Fruit fly (Drosophila melanogaster) whole organism, embryonic: ENCODE results near the gene Ant2.

Source experiments
- CG10366 ChIP-seq: fragments of 200-800 bp; sonication (Bioruptor generic); IDR thresholded peaks from 2 replicates; pipeline ENCODE4 v1.3.6; 2022; ENCODE audit warnings: missing biosample characterization, missing genetic modification characterization
- CG10959 ChIP-seq: fragments of 200-800 bp; sonication (Bioruptor generic); IDR thresholded peaks from 2 replicates; pipeline ENCODE4 v1.3.6; 2022; ENCODE audit warnings: missing biosample characterization, missing genetic modification characterization
- CG11247 ChIP-seq: fragments of 200-800 bp; sonication (Bioruptor generic); IDR thresholded peaks from 2 replicates; pipeline ENCODE4 v1.3.6; 2022; ENCODE audit warnings: missing biosample characterization, missing genetic modification characterization
- CG11456 ChIP-seq: fragments of 200-800 bp; sonication (Bioruptor generic); IDR thresholded peaks from 3 replicates; pipeline ENCODE4 v1.3.6; 2022; ENCODE audit warnings: missing biosample characterization, missing genetic modification characterization
- CG11695 ChIP-seq: fragments of 200-800 bp; sonication (Bioruptor generic); IDR thresholded peaks from 3 replicates; pipeline ENCODE4 v1.3.6; 2022; ENCODE audit warnings: missing biosample characterization, missing genetic modification characterization
- CG12155 ChIP-seq: fragments of 200-800 bp; sonication (Bioruptor generic); optimal IDR thresholded peaks from 3 replicates; lab custom pipeline; 2016; ENCODE audit warnings: missing biosample characterization, missing genetic modification characterization
- CG13775 ChIP-seq: fragments of 200-800 bp; sonication (Bioruptor generic); optimal IDR thresholded peaks from 3 replicates; lab custom pipeline; 2017; ENCODE audit warnings: missing biosample characterization, mild to moderate bottlenecking, missing genetic modification characterization
- CG14050 ChIP-seq: fragments of 200-800 bp; sonication (Bioruptor generic); IDR thresholded peaks from 3 replicates; pipeline ENCODE4 v1.3.6; 2022; ENCODE audit warnings: missing biosample characterization, missing genetic modification characterization
- CG1529 ChIP-seq: fragments of 200-800 bp; sonication (Bioruptor generic); optimal IDR thresholded peaks from 3 replicates; lab custom pipeline; 2018; ENCODE audit warnings: missing biosample characterization, missing genetic modification characterization
- CG15514 ChIP-seq: fragments of 200-800 bp; sonication (Bioruptor generic); optimal IDR thresholded peaks from 3 replicates; lab custom pipeline; 2017; ENCODE audit warnings: missing biosample characterization, missing genetic modification characterization, mild to moderate bottlenecking, moderate library complexity, missing genetic modification reagents
- CG1602 ChIP-seq: fragments of 200-800 bp; sonication (Bioruptor generic); optimal IDR thresholded peaks from 3 replicates; lab custom pipeline; 2016; ENCODE audit warnings: missing biosample characterization, missing genetic modification characterization
- CG1647 ChIP-seq: fragments of 200-800 bp; sonication (Bioruptor generic); optimal IDR thresholded peaks from 3 replicates; lab custom pipeline; 2016; ENCODE audit warnings: missing biosample characterization, missing genetic modification characterization
- CG16863 ChIP-seq: fragments of 200-800 bp; sonication (Bioruptor generic); optimal IDR thresholded peaks from 3 replicates; lab custom pipeline; 2016; ENCODE audit warnings: missing biosample characterization, missing genetic modification characterization
- CG2120 ChIP-seq: fragments of 200-800 bp; sonication (Bioruptor generic); optimal IDR thresholded peaks from 3 replicates; lab custom pipeline; 2016; ENCODE audit warnings: missing biosample characterization, missing genetic modification characterization
- CG2129 ChIP-seq: fragments of 200-800 bp; sonication (Bioruptor generic); IDR thresholded peaks from 2 replicates; pipeline ENCODE4 v1.3.6; 2022; ENCODE audit warnings: missing biosample characterization, missing genetic modification characterization; ENCODE audit not compliant: partially characterized antibody
- CG31388 ChIP-seq: fragments of 200-800 bp; sonication (Bioruptor generic); optimal IDR thresholded peaks from 2 replicates; lab custom pipeline; 2016; ENCODE audit warnings: missing biosample characterization, missing genetic modification characterization
- CG4404 ChIP-seq: fragments of 200-800 bp; sonication (Bioruptor generic); IDR thresholded peaks from 2 replicates; pipeline ENCODE4 v1.3.6; 2022; ENCODE audit warnings: missing biosample characterization, missing genetic modification characterization
- CG4424 ChIP-seq: fragments of 200-800 bp; sonication (Bioruptor generic); optimal IDR thresholded peaks from 3 replicates; lab custom pipeline; 2016; ENCODE audit warnings: missing biosample characterization, missing genetic modification characterization
- CG5180 ChIP-seq: fragments of 200-800 bp; sonication (Bioruptor generic); optimal IDR thresholded peaks from 3 replicates; lab custom pipeline; 2017; ENCODE audit warnings: missing biosample characterization, missing genetic modification characterization, mild to moderate bottlenecking, moderate library complexity, missing genetic modification reagents
- CG6689 ChIP-seq: fragments of 200-800 bp; sonication (Bioruptor generic); IDR thresholded peaks from 2 replicates; pipeline ENCODE4 v1.3.6; 2022; ENCODE audit warnings: missing biosample characterization, missing genetic modification characterization
- CG7357 ChIP-seq: fragments of 200-800 bp; sonication (Bioruptor generic); IDR thresholded peaks from 3 replicates; pipeline ENCODE4 v1.3.6; 2022; ENCODE audit warnings: missing biosample characterization, missing genetic modification characterization
- CG7745 ChIP-seq: fragments of 200-800 bp; sonication (Bioruptor generic); optimal IDR thresholded peaks from 2 replicates; lab custom pipeline; 2018; ENCODE audit warnings: missing biosample characterization, mild to moderate bottlenecking, missing genetic modification characterization, moderate library complexity
- CG8944 ChIP-seq: fragments of 200-800 bp; sonication (Bioruptor generic); optimal IDR thresholded peaks from 3 replicates; lab custom pipeline; 2016; ENCODE audit warnings: missing biosample characterization, missing genetic modification characterization
- CG9609 ChIP-seq: fragments of 200-800 bp; sonication (Bioruptor generic); optimal IDR thresholded peaks from 3 replicates; lab custom pipeline; 2016; ENCODE audit warnings: missing biosample characterization, missing genetic modification characterization
- Drgx ChIP-seq: fragments of 200-800 bp; sonication (Bioruptor generic); IDR thresholded peaks from 2 replicates; pipeline ENCODE4 v1.3.6; 2022; ENCODE audit warnings: missing biosample characterization, missing genetic modification characterization
- Ets65A ChIP-seq: fragments of 200-800 bp; sonication (Bioruptor generic); peaks from one replicate; lab custom pipeline; 2016; ENCODE audit warnings: missing biosample characterization, missing genetic modification characterization
- H15 ChIP-seq: fragments of 200-800 bp; sonication (Bioruptor generic); IDR thresholded peaks from 3 replicates; pipeline ENCODE4 v1.3.6; 2022; ENCODE audit warnings: missing biosample characterization, missing genetic modification characterization
- HHEX ChIP-seq: fragments of 200-800 bp; sonication (Bioruptor generic); optimal IDR thresholded peaks from 3 replicates; lab custom pipeline; 2017; ENCODE audit warnings: missing biosample characterization, mild to moderate bottlenecking, missing genetic modification characterization, missing genetic modification reagents
- Oaz ChIP-seq: fragments of 200-800 bp; sonication (Bioruptor generic); IDR thresholded peaks from 2 replicates; pipeline ENCODE4 v1.3.6; 2022; ENCODE audit warnings: missing biosample characterization, missing genetic modification characterization
- Optix ChIP-seq: fragments of 200-800 bp; sonication (Bioruptor generic); IDR thresholded peaks from 3 replicates; pipeline ENCODE4 v1.3.6; 2022; ENCODE audit warnings: missing biosample characterization, missing genetic modification characterization
- Ptx1 ChIP-seq: fragments of 200-800 bp; sonication (Bioruptor generic); IDR thresholded peaks from 2 replicates; pipeline ENCODE4 v1.3.6; 2022; ENCODE audit warnings: missing biosample characterization, missing genetic modification characterization
- Sox102F ChIP-seq: fragments of 200-800 bp; sonication (Bioruptor generic); optimal IDR thresholded peaks from 2 replicates; lab custom pipeline; 2018; ENCODE audit warnings: missing biosample characterization, mild to moderate bottlenecking, missing genetic modification characterization, moderate library complexity
- chif ChIP-seq, 2 experiments: fragments of 200-800 bp; sonication (Bioruptor generic); optimal IDR thresholded peaks; 3 replicates each; lab custom pipeline; 2016; ENCODE audit warnings: missing biosample characterization in 2 of 2, missing genetic modification characterization in 2 of 2
- ci ChIP-seq: fragments of 200-800 bp; sonication (Bioruptor generic); IDR thresholded peaks from 3 replicates; pipeline ENCODE4 v1.3.6; 2022; ENCODE audit warnings: missing biosample characterization, missing genetic modification characterization
- disco-r ChIP-seq: fragments of 200-800 bp; sonication (Bioruptor generic); optimal IDR thresholded peaks from 2 replicates; lab custom pipeline; 2016; ENCODE audit warnings: missing biosample characterization, missing genetic modification characterization
- dpn ChIP-seq, 2 experiments: fragments of 200-800 bp; sonication (Bioruptor generic); optimal IDR thresholded peaks; 3 replicates each; lab custom pipeline; 2016; ENCODE audit warnings: missing biosample characterization in 2 of 2, missing genetic modification characterization in 2 of 2
- esg ChIP-seq: fragments of 200-800 bp; sonication (Bioruptor generic); conservative IDR thresholded peaks from 2 replicates; pipeline ENCODE4 v1.3.6; 2022; ENCODE audit warnings: missing biosample characterization, missing genetic modification characterization
- her ChIP-seq: fragments of 200-800 bp; sonication (Bioruptor generic); optimal IDR thresholded peaks from 2 replicates; lab custom pipeline; 2016; ENCODE audit warnings: missing biosample characterization, missing genetic modification characterization
- hth ChIP-seq: fragments of >200 bp; optimal IDR thresholded peaks from 2 replicates; lab custom pipeline; 2017; ENCODE audit warnings: inconsistent platforms
- kah ChIP-seq: fragments of 200-800 bp; sonication (Bioruptor generic); optimal IDR thresholded peaks from 2 replicates; lab custom pipeline; 2018; ENCODE audit warnings: missing biosample characterization, mild to moderate bottlenecking, missing genetic modification characterization
- ken ChIP-seq: fragments of 200-800 bp; sonication (Bioruptor generic); IDR thresholded peaks from 3 replicates; pipeline ENCODE4 v1.3.6; 2022; ENCODE audit warnings: missing biosample characterization, missing genetic modification characterization
- mirr ChIP-seq: fragments of 200-800 bp; sonication (Bioruptor generic); optimal IDR thresholded peaks from 3 replicates; lab custom pipeline; 2018; ENCODE audit warnings: missing biosample characterization, mild to moderate bottlenecking, missing genetic modification characterization
- nau ChIP-seq: fragments of 200-800 bp; sonication (Bioruptor generic); optimal IDR thresholded peaks from 3 replicates; lab custom pipeline; 2017; ENCODE audit warnings: missing biosample characterization, mild to moderate bottlenecking, missing genetic modification characterization, missing genetic modification reagents
- odd ChIP-seq: fragments of 200-800 bp; sonication (Bioruptor generic); optimal IDR thresholded peaks from 2 replicates; lab custom pipeline; 2017; ENCODE audit warnings: missing biosample characterization, mild to moderate bottlenecking, missing genetic modification characterization
- pnt ChIP-seq: fragments of 200-800 bp; sonication (Bioruptor generic); optimal IDR thresholded peaks from 3 replicates; lab custom pipeline; 2016; ENCODE audit warnings: missing biosample characterization, missing genetic modification characterization
- sens ChIP-seq: fragments of 200-800 bp; sonication (Bioruptor generic); peaks from one replicate; lab custom pipeline; 2016; ENCODE audit warnings: missing biosample characterization, missing genetic modification characterization
- so ChIP-seq: fragments of 200-800 bp; sonication (Bioruptor generic); IDR thresholded peaks from 3 replicates; pipeline ENCODE4 v1.3.6; 2022; ENCODE audit warnings: missing biosample characterization, missing genetic modification characterization
- sr ChIP-seq: fragments of 200-800 bp; sonication (Bioruptor generic); IDR thresholded peaks from 3 replicates; pipeline ENCODE4 v1.3.6; 2022; ENCODE audit warnings: missing biosample characterization, missing genetic modification characterization
- tap ChIP-seq: fragments of 200-800 bp; optimal IDR thresholded peaks from 3 replicates; lab custom pipeline; 2019; ENCODE audit warnings: missing biosample characterization, mild to moderate bottlenecking, missing genetic modification characterization, moderate library complexity
- twi ChIP-seq: fragments of 200-800 bp; optimal IDR thresholded peaks from 2 replicates; lab custom pipeline; 2019; ENCODE audit warnings: missing biosample characterization, mild to moderate bottlenecking, missing genetic modification characterization, moderate library complexity
- vnd ChIP-seq: fragments of 200-800 bp; sonication (Bioruptor generic); IDR thresholded peaks from 3 replicates; pipeline ENCODE4 v1.3.6; 2022; ENCODE audit warnings: missing biosample characterization, missing genetic modification characterization; ENCODE audit not compliant: partially characterized antibody
- zen ChIP-seq: fragments of 200-800 bp; sonication (Bioruptor generic); optimal IDR thresholded peaks from 3 replicates; lab custom pipeline; 2018; ENCODE audit warnings: missing biosample characterization, mild to moderate bottlenecking, missing genetic modification characterization, moderate library complexity

Gene Ant2

DNA sequence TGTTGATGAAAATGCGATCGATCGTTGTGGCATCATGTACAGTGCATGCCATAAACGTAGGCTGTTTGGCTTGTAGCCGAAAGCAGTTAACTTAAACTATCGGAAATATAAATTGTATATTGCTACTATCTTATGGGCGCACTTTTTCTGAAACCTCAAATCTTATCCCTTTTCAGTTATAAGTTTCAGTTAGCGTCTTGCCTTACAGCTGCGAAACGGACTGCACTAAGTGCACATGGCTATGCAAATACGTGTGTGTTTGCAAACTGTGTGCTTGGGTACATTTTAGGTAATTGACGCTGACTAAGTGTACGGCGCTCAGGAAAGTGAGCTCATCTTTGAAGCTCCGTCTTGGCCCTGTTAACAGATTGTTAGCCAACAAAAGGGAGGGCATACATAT, 11.0 kb downstream of the Ant2 start (continued):
- peak; percentile 39 for TF ChIP-seq CG4424
- TF ChIP-seq CG2120 (GFP tag; lab: Kevin White, UChicago), result peak; percentile 23
- TF ChIP-seq CG7357 (GFP tag; lab: Robert Waterston, UW), result 0 out of 3 replicates have a peak, but pooled peaks have one; percentile 8
- peak; percentile 82 for TF ChIP-seq ci (GFP tag; lab: Robert Waterston, UW)
- peak; percentile 49; the same call in 1 of the 3 replicates for TF ChIP-seq Optix
- peak; percentile 43; the same call in 1 of the 2 replicates for TF ChIP-seq Oaz
- peak; percentile 48; the same call in 1 of the 2 replicates for TF ChIP-seq esg (GFP tag; lab: Robert Waterston, UW)
- no peak for TF ChIP-seq disco-r
- TF ChIP-seq CG12155 (GFP tag; lab: Kevin White, UChicago), result no peak
- peak; percentile 7 for TF ChIP-seq odd (GFP tag; lab: Kevin White, UChicago)
- TF ChIP-seq H15, result peak; percentile 49; the same call in 1 of the 3 replicates
- no peak for TF ChIP-seq vnd
- TF ChIP-seq her, result no peak
- peak; percentile 36 for TF ChIP-seq kah (GFP tag; lab: Kevin White, UChicago)
- peak; percentile 45 for TF ChIP-seq pnt (GFP tag; lab: Kevin White, UChicago)
- no peak for TF ChIP-seq hth (lab: Kevin White, UChicago)
- peak; percentile 20 for TF ChIP-seq CG1647
- no peak for TF ChIP-seq twi (tag; lab: Kevin White, UChicago)
- TF ChIP-seq CG11456 (GFP tag; lab: Robert Waterston, UW), result peak; percentile 58; the same call in 1 of the 3 replicates
- TF ChIP-seq CG7745 (tag; lab: Kevin White, UChicago), result no peak
- no peak for TF ChIP-seq CG31388 (GFP tag; lab: Kevin White, UChicago)
- peak; percentile 23 for TF ChIP-seq nau (GFP tag; lab: Kevin White, UChicago)
- TF ChIP-seq Sox102F, result peak; percentile 64
- peak; percentile 11 for TF ChIP-seq mirr
- TF ChIP-seq CG11247, result peak; percentile 55; the same call in 1 of the 2 replicates
- TF ChIP-seq tap (tag; lab: Kevin White, UChicago), result peak; percentile 45
- peak; percentile 87 for TF ChIP-seq CG11695 (GFP tag; lab: Robert Waterston, UW)
- TF ChIP-seq CG4404 (GFP tag; lab: Robert Waterston, UW), result no peak
- peak; percentile 33 for TF ChIP-seq CG5180 (GFP tag; lab: Kevin White, UChicago)
- peak; percentile 66 for TF ChIP-seq sens (GFP tag; lab: Kevin White, UChicago)
- TF ChIP-seq CG15514 (GFP tag; lab: Kevin White, UChicago), result peak; percentile 4
- no peak for TF ChIP-seq CG2129
- TF ChIP-seq Ets65A (GFP tag; lab: Kevin White, UChicago), result peak; percentile 93
- peak; percentile 12 for TF ChIP-seq CG16863
- TF ChIP-seq CG13775, result no peak
- peak in 1 of 2 experiments; percentile 14 for TF ChIP-seq chif (GFP tag; optimal IDR thresholded peaks at IDR 0.05; lab: Kevin White, UChicago)
- no peak for TF ChIP-seq CG10959
- TF ChIP-seq ken (GFP tag; lab: Robert Waterston, UW), result peak; percentile 51; the same call in 1 of the 3 replicates
- TF ChIP-seq CG8944, result peak; percentile 7
- TF ChIP-seq dpn (GFP tag; optimal IDR thresholded peaks at IDR 0.05; lab: Kevin White, UChicago), result peak; percentile 15 to 57
- TF ChIP-seq HHEX (GFP tag; lab: Kevin White, UChicago), result peak; percentile 22
- TF ChIP-seq CG9609 (GFP tag; lab: Kevin White, UChicago), result peak; percentile 29
- peak; percentile 46 for TF ChIP-seq CG6689 (GFP tag; lab: Robert Waterston, UW)
- peak; percentile 8 for TF ChIP-seq CG1602 (GFP tag; lab: Kevin White, UChicago)
- TF ChIP-seq Drgx (GFP tag; lab: Robert Waterston, UW), result peak; percentile 81
- TF ChIP-seq CG14050 (GFP tag; lab: Robert Waterston, UW), result peak; percentile 23; the same call in 2 of the 3 replicates
- peak; percentile 43; the same call in 1 of the 3 replicates for TF ChIP-seq sr
- TF ChIP-seq Ptx1, result peak; percentile 63
- peak; percentile 63 for TF ChIP-seq CG10366
- TF ChIP-seq zen (tag; lab: Kevin White, UChicago), result no peak
- TF ChIP-seq CG1529 (GFP tag; lab: Kevin White, UChicago), result peak; percentile 32
- TF ChIP-seq so (GFP tag; lab: Robert Waterston, UW), result peak; percentile 76; the same call in 2 of the 3 replicates
